Fruit fly (Drosophila melanogaster) whole organism, embryonic: ENCODE measurements around the gene CG12947.

Experiments
- CG4707 ChIP-seq: fragments of 200-800 bp; sonication (Bioruptor generic); optimal IDR thresholded peaks from 2 replicates; lab custom pipeline; 2018; ENCODE audit warnings: missing biosample characterization, mild to moderate bottlenecking, missing genetic modification characterization, moderate library complexity
- Hr78 ChIP-seq, 2 experiments: fragments of 200-800 bp in 1 of 2; fragments of >200 bp in 1 of 2; sonication (Bioruptor generic) in 1 of 2; optimal IDR thresholded peaks; 2 replicates each; lab custom pipeline; 2017 to 2019; ENCODE audit warnings: missing biosample characterization in 2 of 2, missing genetic modification characterization in 2 of 2, mild to moderate bottlenecking in 1 of 2, moderate library complexity in 1 of 2
- hbn ChIP-seq: fragments of 200-800 bp; sonication (Bioruptor generic); IDR thresholded peaks from 2 replicates; pipeline ENCODE4 v1.3.6; 2022; ENCODE audit warnings: missing biosample characterization, missing genetic modification characterization; ENCODE audit not compliant: partially characterized antibody
- psq ChIP-seq: fragments of 200-800 bp; sonication (Bioruptor generic); optimal IDR thresholded peaks from 2 replicates; lab custom pipeline; 2017; ENCODE audit warnings: missing biosample characterization, missing genetic modification characterization
- ro ChIP-seq: fragments of 200-800 bp; sonication (Bioruptor generic); IDR thresholded peaks from 2 replicates; pipeline ENCODE4 v1.3.6; 2022; ENCODE audit warnings: missing biosample characterization, missing genetic modification characterization
- usp ChIP-seq: fragments of >200 bp; optimal IDR thresholded peaks from 2 replicates; lab custom pipeline; 2017; ENCODE audit warnings: missing biosample characterization, missing genetic modification characterization

- peak; percentile 54; the same call in 1 of the 2 replicates for TF ChIP-seq ro (GFP tag; lab: Robert Waterston, UW)
- peak; percentile 50 for TF ChIP-seq psq (GFP tag; lab: Kevin White, UChicago)
- TF ChIP-seq CG4707 (GFP tag; lab: Kevin White, UChicago), result no peak
- TF ChIP-seq hbn (GFP tag; lab: Robert Waterston, UW), result peak; percentile 96
- TF ChIP-seq Hr78 (GFP tag; optimal IDR thresholded peaks at IDR 0.05; lab: Kevin White, UChicago), result no peak
- no peak for TF ChIP-seq usp
Measured at dm6 chr3R:9777941-9778360, 1.9 kb upstream of the CG12947 start, which contains the start of gene RpS29.
